Fruit fly (Drosophila melanogaster): ENCODE measurements around the gene Axs.

Gene Axs

dm6 chrX:16655724-16656235 is 27.9 kb downstream of the Axs start (continued):
- TF ChIP-seq gsb-n (tag; optimal IDR thresholded peaks at IDR 0.05) (peak; percentile 35), chinmo (GFP tag; IDR thresholded peaks at IDR 0.05; ENCODE audit: partially characterized antibody) (peak; percentile 85; the same call in 2 of the 4 replicates), tll (GFP tag; optimal IDR thresholded peaks at IDR 0.05) (peak in 1 of 2 experiments; percentile 61), CG18262 (tag; optimal IDR thresholded peaks at IDR 0.05) (peak; percentile 11), cwo (GFP tag; optimal IDR thresholded peaks at IDR 0.05) (peak; percentile 98), sens (GFP tag) (peak; percentile 87), twi (tag; optimal IDR thresholded peaks at IDR 0.05) (peak; percentile 80), sd (tag; optimal IDR thresholded peaks at IDR 0.05) (peak; percentile 59), Fer1 (GFP tag; optimal IDR thresholded peaks at IDR 0.05) (peak; percentile 45), HmgD (GFP tag; optimal IDR thresholded peaks at IDR 0.05) (peak; percentile 2), CG17829 (tag; optimal IDR thresholded peaks at IDR 0.05) (peak; percentile 53), CG11398 (GFP tag; optimal IDR thresholded peaks at IDR 0.05) (no peak), CG7928 (GFP tag; optimal IDR thresholded peaks at IDR 0.05) (no peak), Eip74EF (GFP tag; optimal IDR thresholded peaks at IDR 0.05) (no peak), CG34376 (GFP tag; optimal IDR thresholded peaks at IDR 0.05) (peak; percentile 83), btn (GFP tag; optimal IDR thresholded peaks at IDR 0.05) (no peak), ara (GFP tag; IDR thresholded peaks at IDR 0.05) (0 out of 2 replicates have a peak, but pooled peaks have one; percentile 38), Six4 (GFP tag; optimal IDR thresholded peaks at IDR 0.05) (peak; percentile 48), Pdp1 (GFP tag; optimal IDR thresholded peaks at IDR 0.05) (peak in 1 of 2 experiments; percentile 47), Rfx (GFP tag; IDR thresholded peaks at IDR 0.05) (peak; percentile 21; the same call in 1 of the 2 replicates), caup (GFP tag; optimal IDR thresholded peaks at IDR 0.05; ENCODE audit: severe bottlenecking) (peak; percentile 64), sima (GFP tag; optimal IDR thresholded peaks at IDR 0.05) (no peak), D (optimal IDR thresholded peaks at IDR 0.05) (no peak), D (GFP tag; optimal IDR thresholded peaks at IDR 0.05) (peak; percentile 11), CG15696 (tag; optimal IDR thresholded peaks at IDR 0.05) (peak; percentile 16), grau (tag; optimal IDR thresholded peaks at IDR 0.05) (peak; percentile 3), lbe (GFP tag; optimal IDR thresholded peaks at IDR 0.05) (no peak), Meics (GFP tag; optimal IDR thresholded peaks at IDR 0.05) (peak; percentile 6), CG15269 (tag; optimal IDR thresholded peaks at IDR 0.05) (peak; percentile 36), CG8089 (GFP tag; optimal IDR thresholded peaks at IDR 0.05) (no peak), Med (GFP tag) (peak; percentile 90), fd64A (GFP tag; optimal IDR thresholded peaks at IDR 0.05) (no peak), CG15479 (GFP tag; optimal IDR thresholded peaks at IDR 0.05) (peak; percentile 5), zen (tag; optimal IDR thresholded peaks at IDR 0.05) (peak; percentile 29), CG7357 (GFP tag; IDR thresholded peaks at IDR 0.05) (no peak), Xrp1 (GFP tag; IDR thresholded peaks at IDR 0.05) (0 out of 2 replicates have a peak, but pooled peaks have one; percentile 22), CG6813 (GFP tag; optimal IDR thresholded peaks at IDR 0.05) (peak; percentile 24), CG12071 (GFP tag; optimal IDR thresholded peaks at IDR 0.05) (peak; percentile 41), cg (GFP tag; optimal IDR thresholded peaks at IDR 0.05) (peak; percentile 90), rib (GFP tag; IDR thresholded peaks at IDR 0.05) (0 out of 2 replicates have a peak, but pooled peaks have one; percentile 57), so (GFP tag; IDR thresholded peaks at IDR 0.05) (peak; percentile 72; the same call in 2 of the 3 replicates), CG17802 (tag; optimal IDR thresholded peaks at IDR 0.05) (no peak)

Data from whole organism, embryonic.